Fruit fly (Drosophila melanogaster): ENCODE measurements around the gene Hel89B.
A peak's percentile ranks its signal among the peaks of the same experiment; 100 is the strongest.

The Hel89B gene

dm6 chr3R:15963690-15964281 is 9.3 kb upstream of the Hel89B start, which contains the start of the genes CG4287 and CG5516 (continued):
- TF ChIP-seq CG9797 (GFP tag; optimal IDR thresholded peaks at IDR 0.05) (no peak), CG10959 (GFP tag; IDR thresholded peaks at IDR 0.05) (no peak), CG31365 (tag; optimal IDR thresholded peaks at IDR 0.05) (no peak), gcm (GFP tag; optimal IDR thresholded peaks at IDR 0.05) (no peak), Hmx (GFP tag; optimal IDR thresholded peaks at IDR 0.05) (no peak), CG4820 (GFP tag; optimal IDR thresholded peaks at IDR 0.05) (no peak), CG1647 (GFP tag; optimal IDR thresholded peaks at IDR 0.05) (no peak), CG6689 (GFP tag; IDR thresholded peaks at IDR 0.05) (no peak), tx (GFP tag; optimal IDR thresholded peaks at IDR 0.05) (no peak), CG15601 (tag; optimal IDR thresholded peaks at IDR 0.05) (no peak), gce (GFP tag; IDR thresholded peaks at IDR 0.05) (no peak), NC2β (GFP tag; optimal IDR thresholded peaks at IDR 0.05) (no peak), eve (GFP tag; optimal IDR thresholded peaks at IDR 0.05) (no peak), Antp (GFP tag; optimal IDR thresholded peaks at IDR 0.05) (no peak), Tbp (GFP tag; optimal IDR thresholded peaks at IDR 0.05) (no peak), CG1233 (GFP tag; optimal IDR thresholded peaks at IDR 0.05) (no peak), z (GFP tag; IDR thresholded peaks at IDR 0.05) (no peak), fu2 (GFP tag; optimal IDR thresholded peaks at IDR 0.05) (peak; percentile 24), NC2α (GFP tag; optimal IDR thresholded peaks at IDR 0.05) (no peak), ATbp (GFP tag; optimal IDR thresholded peaks at IDR 0.05) (no peak), CG6791 (GFP tag; IDR thresholded peaks at IDR 0.05; ENCODE audit: partially characterized antibody) (peak; percentile 48; the same call in 1 of the 3 replicates), CG5953 (GFP tag; IDR thresholded peaks at IDR 0.05) (no peak), phol (tag; optimal IDR thresholded peaks at IDR 0.05) (no peak), slou (GFP tag; optimal IDR thresholded peaks at IDR 0.05) (no peak), Lim3 (GFP tag; IDR thresholded peaks at IDR 0.05) (no peak), p53 (GFP tag; optimal IDR thresholded peaks at IDR 0.05) (no peak), sd (tag; optimal IDR thresholded peaks at IDR 0.05) (no peak), CG1024 (GFP tag; IDR thresholded peaks at IDR 0.05) (no peak), chn (GFP tag; optimal IDR thresholded peaks at IDR 0.05) (peak; percentile 25), CG4854 (GFP tag; optimal IDR thresholded peaks at IDR 0.05) (no peak), CG9609 (GFP tag; optimal IDR thresholded peaks at IDR 0.05) (peak; percentile 8), trh (GFP tag; optimal IDR thresholded peaks at IDR 0.05) (no peak), crp (GFP tag; optimal IDR thresholded peaks at IDR 0.05) (peak; percentile 42 to 86), shn (GFP tag; optimal IDR thresholded peaks at IDR 0.05) (no peak), CG10321 (GFP tag; IDR thresholded peaks at IDR 0.05) (no peak), dysf (GFP tag; IDR thresholded peaks at IDR 0.05) (no peak), Lpt (GFP tag; optimal IDR thresholded peaks at IDR 0.05) (no peak), lmd (GFP tag; IDR thresholded peaks at IDR 0.05) (no peak), CHES-1-like (GFP tag; optimal IDR thresholded peaks at IDR 0.05) (peak; percentile 23), usp (GFP tag; optimal IDR thresholded peaks at IDR 0.05) (no peak), Dll (GFP tag; IDR thresholded peaks at IDR 0.05; ENCODE audit: partially characterized antibody) (peak; percentile 62), ERR (GFP tag; optimal IDR thresholded peaks at IDR 0.05) (no peak), CG1603 (tag; optimal IDR thresholded peaks at IDR 0.05) (peak; percentile 54), CG10147 (GFP tag; optimal IDR thresholded peaks at IDR 0.05) (no peak), E2f2 (GFP tag; IDR thresholded peaks at IDR 0.05) (no peak), danr (GFP tag; IDR thresholded peaks at IDR 0.05) (no peak), rib (GFP tag; IDR thresholded peaks at IDR 0.05) (no peak), Hmr (GFP tag; optimal IDR thresholded peaks at IDR 0.05) (no peak), Dbx (GFP tag; IDR thresholded peaks at IDR 0.05) (no peak), CG1792 (GFP tag; optimal IDR thresholded peaks at IDR 0.05) (no peak), Sry-β (GFP tag; optimal IDR thresholded peaks at IDR 0.05) (no peak), dmrt11E (tag; optimal IDR thresholded peaks at IDR 0.05) (no peak)
